Worm (Caenorhabditis elegans) whole organism, mixed stage, embryonic: ENCODE results near the gene nhr-241.

ENCODE experiments used
- M03D4.4 ChIP-seq: sonication (generic microtip); optimal IDR thresholded peaks from 2 replicates; lab custom pipeline; 2017; ENCODE audit warnings: mild to moderate bottlenecking, missing genetic modification characterization, missing compliant biosample characterization
- bed-3 ChIP-seq: fragments of 200-800 bp; sonication (Bioruptor generic); optimal IDR thresholded peaks from 3 replicates; lab custom pipeline; 2018; ENCODE audit warnings: mild to moderate bottlenecking, missing genetic modification characterization, moderate library complexity, missing compliant biosample characterization
- blmp-1 ChIP-seq: fragments of 150-350 bp; optimal IDR thresholded peaks from 2 replicates; lab custom pipeline; 2014; ENCODE audit warnings: missing biosample characterization, missing genetic modification characterization
- ceh-39 ChIP-seq: fragments of 150-350 bp; optimal IDR thresholded peaks from 2 replicates; lab custom pipeline; 2014; ENCODE audit warnings: missing biosample characterization, missing genetic modification characterization
- ceh-43 ChIP-seq: fragments of 200-800 bp; sonication (Bioruptor generic); optimal IDR thresholded peaks from 2 replicates; lab custom pipeline; 2018; ENCODE audit warnings: mild to moderate bottlenecking, missing genetic modification characterization, moderate library complexity, missing compliant biosample characterization
- ceh-83 ChIP-seq: fragments of 200-800 bp; sonication (Bioruptor generic); optimal IDR thresholded peaks from 2 replicates; lab custom pipeline; 2018; ENCODE audit warnings: mild to moderate bottlenecking, missing genetic modification characterization, missing compliant biosample characterization
- ces-1 ChIP-seq: fragments of 150-350 bp; optimal IDR thresholded peaks from 2 replicates; lab custom pipeline; 2014; ENCODE audit warnings: missing biosample characterization, missing genetic modification reagents, missing genetic modification characterization
- cnd-1 ChIP-seq: fragments of 200-800 bp; sonication (Bioruptor generic); optimal IDR thresholded peaks from 2 replicates; lab custom pipeline; 2018; ENCODE audit warnings: mild to moderate bottlenecking, missing genetic modification characterization, missing compliant biosample characterization
- drap-1 ChIP-seq: fragments of 200-800 bp; sonication (Bioruptor generic); optimal IDR thresholded peaks from 3 replicates; lab custom pipeline; 2018; ENCODE audit warnings: mild to moderate bottlenecking, missing genetic modification characterization, missing compliant biosample characterization
- elt-1 ChIP-seq: sonication (generic microtip); optimal IDR thresholded peaks from 2 replicates; lab custom pipeline; 2017; ENCODE audit warnings: missing genetic modification characterization, mild to moderate bottlenecking, missing compliant biosample characterization, antibody characterized with exemption, moderate library complexity, borderline replicate concordance; ENCODE audit not compliant: insufficient read depth
- elt-3 ChIP-seq: fragments of 150-350 bp; optimal IDR thresholded peaks from 2 replicates; lab custom pipeline; 2014; ENCODE audit warnings: missing biosample characterization, missing genetic modification characterization
- ham-2 ChIP-seq: fragments of 200-800 bp; sonication (Bioruptor generic); optimal IDR thresholded peaks from 2 replicates; lab custom pipeline; 2018; ENCODE audit warnings: mild to moderate bottlenecking, missing genetic modification characterization, missing compliant biosample characterization
- lin-13 ChIP-seq: fragments of 150-350 bp; optimal IDR thresholded peaks from 2 replicates; lab custom pipeline; 2014; ENCODE audit warnings: missing biosample characterization, missing genetic modification characterization
- lin-32 ChIP-seq: fragments of 200-800 bp; sonication (Bioruptor generic); optimal IDR thresholded peaks from 2 replicates; lab custom pipeline; 2018; ENCODE audit warnings: mild to moderate bottlenecking, missing genetic modification characterization, missing compliant biosample characterization
- lsy-2 ChIP-seq: fragments of 150-350 bp; optimal IDR thresholded peaks from 2 replicates; lab custom pipeline; 2014; ENCODE audit warnings: missing biosample characterization, missing genetic modification characterization
- mab-5 ChIP-seq: fragments of 150-350 bp; optimal IDR thresholded peaks from 2 replicates; lab custom pipeline; 2014; ENCODE audit warnings: missing biosample characterization, missing genetic modification characterization
- mep-1 ChIP-seq: fragments of 150-350 bp; optimal IDR thresholded peaks from 2 replicates; lab custom pipeline; 2017; ENCODE audit warnings: missing biosample characterization, missing genetic modification reagents, missing genetic modification characterization, inconsistent platforms
- mls-2 ChIP-seq: sonication (generic microtip); optimal IDR thresholded peaks from 2 replicates; lab custom pipeline; 2016; ENCODE audit warnings: mild to moderate bottlenecking, missing genetic modification characterization, moderate library complexity, missing compliant biosample characterization
- nhr-2 ChIP-seq: fragments of 150-350 bp; optimal IDR thresholded peaks from 2 replicates; lab custom pipeline; 2014; ENCODE audit warnings: missing biosample characterization, missing genetic modification characterization
- nhr-237 ChIP-seq: fragments of 150-350 bp; optimal IDR thresholded peaks from 2 replicates; lab custom pipeline; 2014; ENCODE audit warnings: missing biosample characterization, missing genetic modification characterization
- nhr-28 ChIP-seq: fragments of 150-350 bp; optimal IDR thresholded peaks from 2 replicates; lab custom pipeline; 2014; ENCODE audit warnings: missing biosample characterization, missing genetic modification characterization
- nhr-76 ChIP-seq: sonication (generic microtip); optimal IDR thresholded peaks from 2 replicates; lab custom pipeline; 2017; ENCODE audit warnings: missing biosample characterization, missing genetic modification characterization
- pha-4 ChIP-seq: fragments of 150-350 bp; optimal IDR thresholded peaks from 2 replicates; lab custom pipeline; 2018; ENCODE audit warnings: missing biosample characterization, missing genetic modification reagents, missing genetic modification characterization
- sem-2 ChIP-seq: fragments of 200-800 bp; sonication (Bioruptor generic); optimal IDR thresholded peaks from 2 replicates; lab custom pipeline; 2018; ENCODE audit warnings: mild to moderate bottlenecking, missing genetic modification characterization, missing compliant biosample characterization
- snpc-4 ChIP-seq: fragments of 150-350 bp; optimal IDR thresholded peaks from 2 replicates; lab custom pipeline; 2014; ENCODE audit warnings: missing biosample characterization, missing genetic modification characterization
- sptf-1 ChIP-seq: sonication (generic microtip); optimal IDR thresholded peaks from 2 replicates; lab custom pipeline; 2017; ENCODE audit warnings: mild to moderate bottlenecking, missing genetic modification characterization, moderate library complexity, missing compliant biosample characterization
- unc-120 ChIP-seq: sonication (generic microtip); optimal IDR thresholded peaks from 2 replicates; lab custom pipeline; 2017; ENCODE audit warnings: missing genetic modification characterization, missing compliant biosample characterization; ENCODE audit not compliant: poor library complexity, severe bottlenecking
- unc-39 ChIP-seq: fragments of 150-350 bp; optimal IDR thresholded peaks from 2 replicates; lab custom pipeline; 2014; ENCODE audit warnings: missing biosample characterization, missing genetic modification characterization
- unc-62 ChIP-seq: fragments of 150-350 bp; optimal IDR thresholded peaks from 2 replicates; lab custom pipeline; 2014; ENCODE audit warnings: missing biosample characterization, missing genetic modification reagents, missing genetic modification characterization
- zip-8 ChIP-seq: fragments of 150-350 bp; optimal IDR thresholded peaks from 2 replicates; lab custom pipeline; 2014; ENCODE audit warnings: missing biosample characterization, missing genetic modification characterization
- ztf-11 ChIP-seq: fragments of 150-350 bp; optimal IDR thresholded peaks from 2 replicates; lab custom pipeline; 2014; ENCODE audit warnings: missing biosample characterization, missing genetic modification characterization

The nhr-241 gene

DNA sequence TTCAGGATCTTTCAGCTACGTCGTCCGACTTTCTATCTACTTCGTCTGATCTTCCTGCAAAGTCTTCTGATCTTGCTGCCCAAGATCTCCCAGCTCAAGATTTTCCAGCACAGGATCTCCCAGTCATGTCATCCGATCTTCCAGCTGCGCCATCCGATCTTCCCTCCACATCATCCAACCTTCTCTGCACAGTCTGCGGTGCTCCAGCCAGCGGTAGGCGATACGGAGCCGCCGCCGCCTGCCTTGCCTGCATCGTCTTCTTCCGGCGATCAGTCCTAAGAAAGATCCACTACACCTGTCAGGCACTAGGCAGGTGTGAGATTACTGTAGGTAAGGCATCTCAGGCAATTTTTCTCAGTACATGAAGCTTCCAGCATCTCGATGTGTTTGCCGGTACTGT, at the start of gene nhr-241:
nhr-241 (plus strand) TSS at position 126 of the 400 bp plus-strand sequence.
- TF ChIP-seq elt-3 (tag; lab: Kevin White, UChicago) = no peak

DNA sequence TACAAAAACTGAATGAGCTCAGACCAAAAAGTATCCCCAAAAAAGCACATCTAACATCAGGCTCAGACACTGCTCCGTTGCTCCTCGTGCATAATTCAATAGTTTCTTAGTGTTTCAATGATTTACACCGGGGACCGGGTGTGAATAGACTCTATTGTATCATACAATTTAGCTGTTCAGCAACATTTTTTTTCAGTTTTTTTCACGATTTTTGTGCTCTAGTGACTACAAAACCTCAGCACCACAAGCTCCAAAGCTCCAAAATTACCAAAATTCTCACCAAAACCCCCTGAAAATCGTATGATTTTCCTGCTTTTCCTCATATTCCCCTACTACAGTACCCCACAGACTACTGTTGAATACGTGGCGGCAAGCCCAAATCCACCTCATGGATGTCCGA, 49.2 kb upstream of the nhr-241 start, which contains the start of gene egas-2:
egas-2 (plus strand) TSS at position 301 of the 400 bp plus-strand sequence.
- TF ChIP-seq cnd-1 (tag; lab: Kevin White, UChicago) (no peak), mab-5 (tag; lab: Kevin White, UChicago) (no peak), elt-1 (tag; lab: Kevin White, UChicago) (no peak), ceh-43 (GFP tag; lab: Kevin White, UChicago) (no peak), sem-2 (GFP tag; lab: Kevin White, UChicago) (no peak), blmp-1 (no peak), nhr-2 (no peak), mep-1 (tag; lab: Kevin White, UChicago) (no peak), nhr-76 (tag; lab: Kevin White, UChicago) (no peak), M03D4.4 (tag; lab: Kevin White, UChicago) (no peak), elt-3 (tag; lab: Kevin White, UChicago) (no peak), bed-3 (GFP tag; lab: Kevin White, UChicago) (no peak), ceh-39 (tag; lab: Kevin White, UChicago) (no peak), mls-2 (tag; lab: Kevin White, UChicago) (no peak), nhr-237 (tag; lab: Kevin White, UChicago) (no peak), zip-8 (no peak), ztf-11 (tag; lab: Kevin White, UChicago) (no peak), nhr-28 (tag; lab: Kevin White, UChicago) (no peak), lin-32 (GFP tag; lab: Kevin White, UChicago) (no peak)

DNA sequence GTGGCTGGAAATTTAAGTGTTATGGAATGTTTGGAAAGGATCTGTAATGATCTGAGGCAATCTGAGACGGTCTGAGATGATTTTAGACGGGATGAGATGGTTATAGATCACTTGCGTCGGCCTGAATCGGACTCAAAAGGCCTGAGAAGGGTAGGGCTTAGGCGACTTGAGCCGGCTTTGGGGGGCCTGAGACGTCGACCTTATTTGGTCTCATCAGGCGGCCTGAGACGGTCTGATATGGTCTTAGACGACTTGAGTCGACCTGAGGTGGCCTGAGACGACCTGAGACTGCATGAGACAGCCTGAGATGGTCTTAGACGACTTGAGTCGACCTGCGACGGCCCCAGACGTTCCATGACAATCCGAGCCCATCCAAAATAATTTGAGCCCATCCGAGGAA, 42.9 kb upstream of the nhr-241 start:
- TF ChIP-seq unc-120 (tag; lab: Kevin White, UChicago) (no peak), nhr-28 (tag; lab: Kevin White, UChicago) (no peak), unc-39 (tag; lab: Kevin White, UChicago) (no peak), nhr-237 (tag; lab: Kevin White, UChicago) (no peak), nhr-76 (tag; lab: Kevin White, UChicago) (no peak), elt-3 (tag; lab: Kevin White, UChicago) (no peak), ceh-43 (GFP tag; lab: Kevin White, UChicago) (no peak), mls-2 (tag; lab: Kevin White, UChicago) (no peak), ham-2 (GFP tag; lab: Kevin White, UChicago) (no peak), ces-1 (GFP tag; lab: Kevin White, UChicago) (no peak), snpc-4 (tag; lab: Kevin White, UChicago) (no peak), zip-8 (no peak), lin-32 (GFP tag; lab: Kevin White, UChicago) (no peak), mep-1 (tag; lab: Kevin White, UChicago) (no peak), lsy-2 (no peak), pha-4 (no peak), nhr-2 (no peak)

DNA sequence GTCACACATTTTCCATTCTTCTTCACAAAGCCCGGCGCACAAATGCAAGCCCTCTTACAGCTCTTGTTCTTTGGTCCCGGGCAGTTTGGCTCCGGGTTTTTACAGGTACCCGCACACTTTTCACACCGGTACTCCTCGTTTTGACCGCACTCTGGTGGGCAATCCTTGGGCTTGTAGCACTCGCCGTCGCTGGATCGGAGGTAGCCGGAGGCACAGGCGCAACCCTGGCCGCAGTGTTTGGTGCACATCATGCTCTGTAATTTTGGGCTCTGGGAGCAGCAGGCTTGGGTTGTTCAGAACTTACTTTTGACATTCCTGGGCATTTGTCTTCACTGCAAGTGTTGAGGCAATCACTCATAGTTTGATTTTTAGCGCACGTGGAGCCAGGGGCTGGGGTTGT, 41.9 kb upstream of the nhr-241 start:
- no peak for TF ChIP-seq cnd-1 (tag; lab: Kevin White, UChicago)
- no peak for TF ChIP-seq zip-8
- TF ChIP-seq elt-1 (tag; lab: Kevin White, UChicago) = no peak
- no peak for TF ChIP-seq mab-5 (tag; lab: Kevin White, UChicago)
- no peak for TF ChIP-seq nhr-28 (tag; lab: Kevin White, UChicago)
- no peak for TF ChIP-seq blmp-1
- no peak for TF ChIP-seq ceh-83
- TF ChIP-seq unc-39 (tag; lab: Kevin White, UChicago) = no peak
- TF ChIP-seq elt-3 (tag; lab: Kevin White, UChicago) = no peak
- no peak for TF ChIP-seq lsy-2
- no peak for TF ChIP-seq mep-1 (tag; lab: Kevin White, UChicago)
- TF ChIP-seq ceh-43 (GFP tag; lab: Kevin White, UChicago) = no peak
- no peak for TF ChIP-seq nhr-2
- no peak for TF ChIP-seq nhr-76 (tag; lab: Kevin White, UChicago)
- TF ChIP-seq drap-1 (GFP tag; lab: Kevin White, UChicago) = no peak
- TF ChIP-seq sptf-1 (tag; lab: Kevin White, UChicago) = no peak
- TF ChIP-seq lin-13 (tag; lab: Kevin White, UChicago) = no peak
- no peak for TF ChIP-seq unc-62 (GFP tag; lab: Kevin White, UChicago)
- no peak for TF ChIP-seq sem-2 (GFP tag; lab: Kevin White, UChicago)
- no peak for TF ChIP-seq ham-2 (GFP tag; lab: Kevin White, UChicago)
- TF ChIP-seq, all 35 proteins: peak for 0
